Fruit fly (Drosophila melanogaster): ENCODE measurements around the gene CG31688.

The CG31688 gene

DNA sequence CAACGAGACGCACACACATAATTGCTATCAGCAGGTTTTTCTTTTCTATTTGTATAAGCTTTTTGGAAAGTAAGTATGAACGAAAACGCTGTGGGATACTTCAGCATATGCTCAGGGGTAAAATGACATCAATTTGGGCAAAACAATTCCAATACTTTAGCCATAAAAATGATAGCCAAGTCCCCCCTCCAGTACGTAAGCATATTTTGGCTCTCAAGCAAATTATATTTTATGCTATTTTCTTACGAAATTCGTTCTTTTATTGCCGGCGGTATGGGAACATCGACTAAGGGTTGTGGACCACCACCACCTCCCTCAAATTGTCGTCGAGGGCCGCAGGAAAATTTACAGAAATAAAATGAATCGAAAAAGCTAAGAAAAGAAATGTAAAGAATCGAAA lies 47.3 kb downstream of the CG31688 start, which contains the start of gene CG43233:
TSS of gene CG43233 (minus strand) at position 101 of the 400 bp plus-strand sequence.
- TF ChIP-seq CG3032 (tag; optimal IDR thresholded peaks at IDR 0.05) (no peak), Hr39 (GFP tag; optimal IDR thresholded peaks at IDR 0.05) (no peak), dsx (GFP tag; optimal IDR thresholded peaks at IDR 0.05; ENCODE audit: poor library complexity, severe bottlenecking) (no peak), CG10631 (GFP tag; optimal IDR thresholded peaks at IDR 0.05) (no peak), CG8119 (GFP tag; IDR thresholded peaks at IDR 0.05) (no peak), Lpt (GFP tag; optimal IDR thresholded peaks at IDR 0.05) (no peak), pdm3 (GFP tag; optimal IDR thresholded peaks at IDR 0.05) (no peak), ss (GFP tag; optimal IDR thresholded peaks at IDR 0.05) (no peak)

DNA sequence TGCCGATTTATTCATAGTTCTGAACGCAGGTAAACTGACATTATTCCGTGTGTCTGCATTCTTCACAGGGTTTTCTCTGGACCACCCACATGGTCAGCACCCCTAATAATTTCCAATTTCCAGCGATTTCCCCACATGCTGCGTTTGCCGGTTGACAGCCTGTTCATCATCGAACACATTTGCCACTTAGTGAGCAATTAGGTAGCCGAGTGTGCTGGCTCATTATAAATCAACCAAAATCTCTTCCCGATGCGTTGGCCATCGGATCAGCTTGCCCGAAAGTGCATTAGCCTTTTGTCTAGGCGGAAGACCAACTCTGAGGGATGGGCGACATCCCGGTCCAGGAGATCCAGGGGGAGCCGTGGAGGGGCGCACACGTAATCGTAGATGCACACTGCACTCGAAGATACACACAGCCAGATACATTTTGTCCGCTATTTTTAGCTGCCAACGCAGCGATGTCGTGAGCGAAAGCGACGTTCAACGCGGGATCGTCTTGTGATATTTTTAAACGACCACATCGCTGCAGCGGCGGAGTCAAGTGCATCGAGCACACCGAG lies 50.8 kb downstream of the CG31688 start:
- no peak for TF ChIP-seq CG6792 (GFP tag; optimal IDR thresholded peaks at IDR 0.05)
- no peak for TF ChIP-seq acj6 (GFP tag; optimal IDR thresholded peaks at IDR 0.05)
- peak; percentile 17 for TF ChIP-seq Eip78C (GFP tag)
- TF ChIP-seq lz (GFP tag; optimal IDR thresholded peaks at IDR 0.05) = no peak
- TF ChIP-seq CG3919 (GFP tag; optimal IDR thresholded peaks at IDR 0.05) = peak; percentile 20
- TF ChIP-seq CG8319 (GFP tag; optimal IDR thresholded peaks at IDR 0.05) = no peak
- peak; percentile 56 for TF ChIP-seq Lpt (GFP tag; optimal IDR thresholded peaks at IDR 0.05)
- 0 out of 3 replicates have a peak, but pooled peaks have one; percentile 18 for TF ChIP-seq CG6163 (GFP tag; IDR thresholded peaks at IDR 0.05)

DNA sequence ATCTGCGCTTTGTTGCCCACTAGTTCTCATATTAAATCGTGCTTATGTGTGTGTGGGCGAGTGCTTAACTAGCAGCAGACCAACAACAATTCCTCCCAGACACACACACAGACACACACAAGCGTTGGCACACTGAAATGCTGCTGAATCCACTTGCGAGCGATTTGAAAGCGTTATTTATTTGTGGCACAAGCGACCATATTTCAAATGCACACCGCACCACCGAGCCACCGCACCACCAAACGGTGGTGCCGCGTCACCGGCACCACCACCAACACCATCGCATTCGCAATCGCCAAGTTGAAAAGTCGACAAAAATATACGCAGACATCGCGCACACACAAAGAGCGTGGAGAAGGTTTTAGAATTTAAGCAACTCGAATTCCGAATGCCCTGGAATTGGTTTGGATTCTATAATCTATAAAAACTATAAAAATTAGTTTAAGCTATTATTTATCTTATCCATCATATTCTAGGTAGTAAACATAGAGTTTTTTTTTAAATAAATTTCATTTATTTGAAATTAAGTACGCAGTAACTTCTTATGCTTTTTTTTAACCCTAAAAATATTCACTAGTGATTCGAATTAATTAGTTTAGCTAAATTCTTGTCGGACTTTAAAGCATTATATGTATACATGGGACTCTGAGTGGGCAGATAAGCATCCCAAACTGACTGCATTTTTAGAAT lies 52.7 kb downstream of the CG31688 start:
- TF ChIP-seq salr (GFP tag; optimal IDR thresholded peaks at IDR 0.05) (peak in 1 of 2 experiments; percentile 40), OdsH (GFP tag; optimal IDR thresholded peaks at IDR 0.05) (peak; percentile 34), fd59A (GFP tag; optimal IDR thresholded peaks at IDR 0.05) (peak; percentile 1), CG4318 (GFP tag; optimal IDR thresholded peaks at IDR 0.05) (peak; percentile 34), Sox15 (GFP tag; optimal IDR thresholded peaks at IDR 0.05) (no peak), Eip78C (GFP tag) (peak; percentile 68), dsx (GFP tag; optimal IDR thresholded peaks at IDR 0.05; ENCODE audit: poor library complexity, severe bottlenecking) (no peak), CG10631 (GFP tag; optimal IDR thresholded peaks at IDR 0.05) (peak; percentile 53), Hr39 (GFP tag; optimal IDR thresholded peaks at IDR 0.05) (no peak), CG11902 (GFP tag; optimal IDR thresholded peaks at IDR 0.05) (no peak), Gug (GFP tag; IDR thresholded peaks at IDR 0.05) (0 out of 2 replicates have a peak, but pooled peaks have one; percentile 11), fkh (GFP tag; optimal IDR thresholded peaks at IDR 0.05) (no peak), Ets96B (tag; optimal IDR thresholded peaks at IDR 0.05) (peak; percentile 21), Lpt (GFP tag; optimal IDR thresholded peaks at IDR 0.05) (peak; percentile 8), CG15336 (GFP tag; IDR thresholded peaks at IDR 0.05) (peak; percentile 71), esn (GFP tag; optimal IDR thresholded peaks at IDR 0.05) (no peak), eg (GFP tag; IDR thresholded peaks at IDR 0.05) (0 out of 3 replicates have a peak, but pooled peaks have one; percentile 12), Sox14 (GFP tag; optimal IDR thresholded peaks at IDR 0.05) (no peak), spab (GFP tag; optimal IDR thresholded peaks at IDR 0.05) (no peak), acj6 (GFP tag; optimal IDR thresholded peaks at IDR 0.05) (peak; percentile 26), CG1621 (tag; optimal IDR thresholded peaks at IDR 0.05) (no peak), CG16779 (tag; optimal IDR thresholded peaks at IDR 0.05) (peak; percentile 17), CG3919 (GFP tag; optimal IDR thresholded peaks at IDR 0.05) (peak; percentile 25), net (GFP tag; optimal IDR thresholded peaks at IDR 0.05) (peak; percentile 8), svp (GFP tag) (peak; percentile 61), CG3032 (tag; optimal IDR thresholded peaks at IDR 0.05) (peak; percentile 1), topi (GFP tag; optimal IDR thresholded peaks at IDR 0.05) (no peak), CG34406 (GFP tag; optimal IDR thresholded peaks at IDR 0.05) (no peak), Hr4 (GFP tag; optimal IDR thresholded peaks at IDR 0.05) (peak; percentile 34), CG32006 (GFP tag; optimal IDR thresholded peaks at IDR 0.05) (peak; percentile 67), CG6854 (GFP tag; optimal IDR thresholded peaks at IDR 0.05) (no peak), CG6163 (GFP tag; IDR thresholded peaks at IDR 0.05) (no peak), CG8119 (GFP tag; IDR thresholded peaks at IDR 0.05) (peak; percentile 69), pdm3 (GFP tag; optimal IDR thresholded peaks at IDR 0.05) (peak; percentile 28), achi (GFP tag; optimal IDR thresholded peaks at IDR 0.05) (peak; percentile 51), Blimp-1 (GFP tag; optimal IDR thresholded peaks at IDR 0.05) (no peak)
